Worm (Caenorhabditis elegans): ENCODE measurements around the gene rexd-1.
A peak's percentile ranks its signal among the peaks of the same experiment; 100 is the strongest.

rexd-1 gene

DNA sequence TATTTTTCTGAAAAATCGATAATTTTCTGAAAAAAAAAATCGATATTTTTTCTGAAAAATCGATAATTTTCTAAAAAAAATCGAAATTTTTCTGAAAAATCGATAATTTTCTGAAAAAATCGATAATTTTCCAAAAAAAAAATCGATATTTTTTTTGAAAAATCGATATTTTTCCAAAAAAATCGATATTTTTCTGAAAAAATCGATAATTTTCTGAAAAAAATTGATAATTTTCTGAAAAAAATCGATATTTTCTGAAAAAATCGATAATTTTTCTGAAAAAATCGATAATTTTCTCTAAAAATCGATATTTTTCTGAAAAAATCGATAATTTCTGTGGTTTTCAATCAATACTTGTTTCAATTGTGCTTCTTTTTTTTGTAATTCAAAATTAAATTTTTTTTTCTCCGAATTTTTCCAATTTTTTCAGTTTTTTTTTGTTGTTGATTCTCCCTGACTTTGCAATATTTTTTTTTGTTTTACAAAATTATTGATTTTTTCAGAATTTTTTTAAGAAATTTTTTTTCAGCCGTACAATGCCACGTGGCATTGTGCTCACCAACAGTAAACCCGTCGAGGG is at the start of gene rexd-1:
Gene rexd-1 (plus strand): TSS at position 530 of the 580 bp plus-strand sequence.
- TF ChIP-seq rnt-1 (tag; optimal IDR thresholded peaks at IDR 0.05) (no peak), efl-3 (GFP tag; optimal IDR thresholded peaks at IDR 0.05) (no peak), lin-39 (tag; optimal IDR thresholded peaks at IDR 0.05) (no peak), ztf-4 (tag; optimal IDR thresholded peaks at IDR 0.05) (no peak), lin-15B (tag; optimal IDR thresholded peaks at IDR 0.05) (no peak), tbx-2 (tag; optimal IDR thresholded peaks at IDR 0.05) (no peak), pqm-1 (tag; optimal IDR thresholded peaks at IDR 0.05) (no peak), hpl-2 (GFP tag; optimal IDR thresholded peaks at IDR 0.05) (no peak)

DNA sequence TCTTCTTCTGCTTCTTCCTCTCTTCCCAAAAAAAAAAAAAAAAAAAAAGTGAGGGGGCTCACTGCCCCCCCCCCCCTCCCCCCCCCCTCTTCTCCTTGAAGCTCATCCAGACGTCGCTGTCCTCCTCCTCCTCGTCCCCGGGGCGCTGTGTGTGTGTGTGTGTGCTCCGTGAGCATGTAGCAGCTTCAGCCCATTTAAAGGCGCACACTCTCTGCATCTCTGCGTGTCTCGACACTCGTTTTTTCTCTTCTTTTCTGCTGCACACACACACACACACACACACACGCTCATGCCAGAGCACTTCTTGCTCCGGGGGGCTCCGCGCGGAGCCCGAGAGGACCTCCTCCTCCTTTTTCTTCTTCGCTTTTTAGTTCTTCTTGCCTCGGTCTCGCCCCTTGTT is 48.5 kb upstream of the rexd-1 start:
- no peak for TF ChIP-seq ama-1 (optimal IDR thresholded peaks at IDR 0.05)
- TF ChIP-seq efl-1 (optimal IDR thresholded peaks at IDR 0.05) = peak; percentile 42 to 57
- peak in 1 of 2 experiments; percentile 5 for TF ChIP-seq efl-1 (GFP tag; optimal IDR thresholded peaks at IDR 0.05 in 1 of 2)
- peak; percentile 40 for TF ChIP-seq isw-1 (GFP tag; IDR thresholded peaks at IDR 0.05)
- peak; percentile 65 for TF ChIP-seq ceh-8 (GFP tag; optimal IDR thresholded peaks at IDR 0.05)
- TF ChIP-seq zag-1 (tag; optimal IDR thresholded peaks at IDR 0.05) = peak; percentile 4
- no peak for TF ChIP-seq ztf-11 (tag; optimal IDR thresholded peaks at IDR 0.05)
- TF ChIP-seq lsy-2 (tag; optimal IDR thresholded peaks at IDR 0.05) = peak; percentile 52 to 62
- peak; percentile 2 for TF ChIP-seq nhr-85 (tag)
- peak in 1 of 3 experiments; percentile 29 for TF ChIP-seq dpl-1 (GFP tag; optimal IDR thresholded peaks at IDR 0.05)
- TF ChIP-seq fkh-8 (tag; optimal IDR thresholded peaks at IDR 0.05) = peak; percentile 82
- peak; percentile 34 for TF ChIP-seq tbx-2 (tag; optimal IDR thresholded peaks at IDR 0.05)
- TF ChIP-seq egl-13 (tag; optimal IDR thresholded peaks at IDR 0.05) = peak; percentile 8
- no peak for TF ChIP-seq ces-1 (GFP tag; optimal IDR thresholded peaks at IDR 0.05)
- peak in 1 of 2 experiments; percentile 52 for TF ChIP-seq lin-35 (GFP tag; optimal IDR thresholded peaks at IDR 0.05)
- TF ChIP-seq jun-1 (tag; optimal IDR thresholded peaks at IDR 0.05) = no peak
- peak; percentile 34 for TF ChIP-seq nhr-19 (GFP tag; conservative IDR thresholded peaks at IDR 0.05)
- TF ChIP-seq xbp-1 (tag; optimal IDR thresholded peaks at IDR 0.05) = peak; percentile 7
- peak; percentile 76 for TF ChIP-seq unc-86 (tag; optimal IDR thresholded peaks at IDR 0.05)
- TF ChIP-seq lin-15B (tag; optimal IDR thresholded peaks at IDR 0.05) = peak; percentile 11
- peak; percentile 48 for TF ChIP-seq snu-23 (GFP tag; optimal IDR thresholded peaks at IDR 0.05)
- peak; percentile 53 for TF ChIP-seq fkh-10 (GFP tag; optimal IDR thresholded peaks at IDR 0.05)
- TF ChIP-seq C04F5.9 (tag; optimal IDR thresholded peaks at IDR 0.05) = no peak
- no peak for TF ChIP-seq fos-1 (tag; optimal IDR thresholded peaks at IDR 0.05)
- TF ChIP-seq skn-1 (tag; optimal IDR thresholded peaks at IDR 0.05) = peak; percentile 24
- TF ChIP-seq dsc-1 (tag; optimal IDR thresholded peaks at IDR 0.05) = peak; percentile 19
- TF ChIP-seq F16B12.6 (tag; optimal IDR thresholded peaks at IDR 0.05) = peak; percentile 26
- TF ChIP-seq lin-14 (GFP tag; optimal IDR thresholded peaks at IDR 0.05) = peak; percentile 86
- no peak for TF ChIP-seq unc-62 (GFP tag; optimal IDR thresholded peaks at IDR 0.05)
- no peak for TF ChIP-seq nhr-12 (tag; optimal IDR thresholded peaks at IDR 0.05)
- TF ChIP-seq swsn-7 (tag; optimal IDR thresholded peaks at IDR 0.05) = peak; percentile 51
- no peak for TF ChIP-seq hpl-2 (GFP tag; optimal IDR thresholded peaks at IDR 0.05)
- no peak for TF ChIP-seq alr-1 (tag; optimal IDR thresholded peaks at IDR 0.05; ENCODE audit: borderline replicate concordance)
- TF ChIP-seq pqm-1 (tag; optimal IDR thresholded peaks at IDR 0.05) = no peak
- TF ChIP-seq nhr-47 (tag; optimal IDR thresholded peaks at IDR 0.05) = peak; percentile 66
- TF ChIP-seq nhr-71 (tag; optimal IDR thresholded peaks at IDR 0.05) = peak; percentile 55
- TF ChIP-seq lin-13 (GFP tag; optimal IDR thresholded peaks at IDR 0.05) = peak; percentile 27
- TF ChIP-seq ceh-82 (tag; optimal IDR thresholded peaks at IDR 0.05) = peak in 2 of 3 experiments; percentile 47 to 91

Measured in whole organism, L1 larva.